Fruit fly (Drosophila melanogaster) Kc167 (cell line): ENCODE data around the gene CG8312.

Experiments used
- Myc ChIP-seq: fragments of >200 bp; optimal IDR thresholded peaks from 2 replicates; lab custom pipeline; 2017; ENCODE audit warnings: missing external identifiers
- Sin3A ChIP-seq: fragments of >200 bp; optimal IDR thresholded peaks from 2 replicates; lab custom pipeline; 2018; ENCODE audit warnings: missing external identifiers
- h ChIP-seq: fragments of >200 bp; optimal IDR thresholded peaks from 3 replicates; lab custom pipeline; 2018; ENCODE audit warnings: missing external identifiers
- insv ChIP-seq: fragments of >200 bp; optimal IDR thresholded peaks from 3 replicates; lab custom pipeline; 2018; ENCODE audit warnings: missing external identifiers

DNA sequence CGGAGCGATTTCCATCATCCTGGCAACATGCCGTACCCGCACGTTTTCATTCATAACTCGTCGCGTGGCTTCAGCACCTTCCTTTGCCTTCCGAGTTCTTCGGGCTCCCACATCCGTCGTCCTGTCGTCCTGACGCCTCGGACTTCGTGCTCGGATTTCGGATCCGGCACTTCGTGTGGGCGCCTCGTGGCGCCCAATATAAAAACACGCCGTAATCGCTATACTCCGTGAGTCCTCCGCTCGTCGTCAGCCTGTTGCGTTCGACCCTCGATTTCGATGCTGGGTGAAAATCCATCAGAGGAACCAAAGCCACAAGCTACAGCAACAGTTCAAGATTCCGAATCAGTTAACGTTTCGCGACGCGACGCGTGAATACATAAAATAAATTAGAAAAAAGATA, 49.2 kb downstream of the CG8312 start:
- TF ChIP-seq Myc = no peak
- no peak for TF ChIP-seq h
- no peak for TF ChIP-seq Sin3A
- TF ChIP-seq insv (lab: Kevin White, UChicago) = no peak
